Fruit fly (Drosophila melanogaster) whole organism, embryonic: ENCODE measurements around the gene mbm.
A peak's percentile ranks its signal among the peaks of the same experiment; 100 is the strongest.

Experiments
- Adf1 ChIP-seq: fragments of 200-800 bp; sonication (Bioruptor generic); IDR thresholded peaks from 2 replicates; pipeline ENCODE4 v1.3.6; 2022; ENCODE audit warnings: missing biosample characterization, missing genetic modification characterization
- Antp ChIP-seq: fragments of 200-800 bp; sonication (Bioruptor generic); optimal IDR thresholded peaks from 3 replicates; lab custom pipeline; 2016; ENCODE audit warnings: missing biosample characterization, missing genetic modification characterization
- Atf3 ChIP-seq: fragments of 200-800 bp; sonication (Bioruptor generic); optimal IDR thresholded peaks from 3 replicates; lab custom pipeline; 2016; ENCODE audit warnings: missing biosample characterization, missing genetic modification characterization
- CG11398 ChIP-seq: fragments of 200-800 bp; sonication (Bioruptor generic); optimal IDR thresholded peaks from 2 replicates; lab custom pipeline; 2016; ENCODE audit warnings: missing biosample characterization, missing genetic modification characterization
- CG13775 ChIP-seq: fragments of 200-800 bp; sonication (Bioruptor generic); optimal IDR thresholded peaks from 3 replicates; lab custom pipeline; 2017; ENCODE audit warnings: missing biosample characterization, mild to moderate bottlenecking, missing genetic modification characterization
- CG14710 ChIP-seq: fragments of 200-800 bp; sonication (Bioruptor generic); optimal IDR thresholded peaks from 3 replicates; lab custom pipeline; 2019; ENCODE audit warnings: missing biosample characterization, mild to moderate bottlenecking, missing genetic modification characterization, moderate library complexity
- CG15269 ChIP-seq: fragments of 200-800 bp; sonication (Bioruptor generic); optimal IDR thresholded peaks from 2 replicates; lab custom pipeline; 2018; ENCODE audit warnings: missing biosample characterization, mild to moderate bottlenecking, missing genetic modification characterization, moderate library complexity
- CG15514 ChIP-seq: fragments of 200-800 bp; sonication (Bioruptor generic); optimal IDR thresholded peaks from 3 replicates; lab custom pipeline; 2017; ENCODE audit warnings: missing biosample characterization, missing genetic modification characterization, mild to moderate bottlenecking, moderate library complexity, missing genetic modification reagents
- CG16813 ChIP-seq: fragments of 200-800 bp; sonication (Bioruptor generic); IDR thresholded peaks from 3 replicates; pipeline ENCODE4 v1.3.6; 2022; ENCODE audit warnings: missing biosample characterization, missing genetic modification characterization; ENCODE audit not compliant: partially characterized antibody
- CG18262 ChIP-seq: fragments of 200-800 bp; optimal IDR thresholded peaks from 3 replicates; lab custom pipeline; 2019; ENCODE audit warnings: missing biosample characterization, mild to moderate bottlenecking, missing genetic modification characterization, moderate library complexity
- CG18599 ChIP-seq: fragments of 200-800 bp; sonication (Bioruptor generic); optimal IDR thresholded peaks from 3 replicates; lab custom pipeline; 2017; ENCODE audit warnings: missing biosample characterization, missing genetic modification characterization, mild to moderate bottlenecking, moderate library complexity, missing genetic modification reagents
- CG2120 ChIP-seq: fragments of 200-800 bp; sonication (Bioruptor generic); optimal IDR thresholded peaks from 3 replicates; lab custom pipeline; 2016; ENCODE audit warnings: missing biosample characterization, missing genetic modification characterization
- CG2678 ChIP-seq: fragments of 200-800 bp; sonication (Bioruptor generic); optimal IDR thresholded peaks from 3 replicates; lab custom pipeline; 2019; ENCODE audit warnings: missing biosample characterization, mild to moderate bottlenecking, missing genetic modification characterization, moderate library complexity
- CG31365 ChIP-seq: fragments of 200-800 bp; sonication (Bioruptor generic); optimal IDR thresholded peaks from 2 replicates; lab custom pipeline; 2018; ENCODE audit warnings: missing biosample characterization, mild to moderate bottlenecking, missing genetic modification characterization
- CG31441 ChIP-seq: fragments of 200-800 bp; sonication (Bioruptor generic); IDR thresholded peaks from 2 replicates; pipeline ENCODE4 v1.3.6; 2022; ENCODE audit warnings: missing biosample characterization, missing genetic modification characterization
- CG6272 ChIP-seq: fragments of 200-800 bp; sonication (Bioruptor generic); IDR thresholded peaks from 2 replicates; pipeline ENCODE4 v1.3.6; 2022; ENCODE audit warnings: missing biosample characterization, missing genetic modification characterization
- CG6791 ChIP-seq: fragments of 200-800 bp; sonication (Bioruptor generic); IDR thresholded peaks from 3 replicates; pipeline ENCODE4 v1.3.6; 2022; ENCODE audit warnings: missing biosample characterization, missing genetic modification characterization; ENCODE audit not compliant: partially characterized antibody
- CG8388 ChIP-seq: fragments of 200-800 bp; sonication (Bioruptor generic); optimal IDR thresholded peaks from 2 replicates; lab custom pipeline; 2019; ENCODE audit warnings: missing biosample characterization, mild to moderate bottlenecking, missing genetic modification characterization, moderate library complexity
- CG9817 ChIP-seq: fragments of 200-800 bp; sonication (Bioruptor generic); optimal IDR thresholded peaks from 2 replicates; lab custom pipeline; 2018; ENCODE audit warnings: missing biosample characterization, mild to moderate bottlenecking, missing genetic modification characterization, moderate library complexity
- CG9932 ChIP-seq: fragments of 200-800 bp; sonication (Bioruptor generic); IDR thresholded peaks from 2 replicates; pipeline ENCODE4 v1.3.6; 2022; ENCODE audit warnings: missing biosample characterization, missing genetic modification characterization
- CTCF ChIP-seq: fragments of 200-800 bp; sonication (Bioruptor generic); optimal IDR thresholded peaks from 2 replicates; lab custom pipeline; 2017; ENCODE audit warnings: missing biosample characterization, mild to moderate bottlenecking, missing genetic modification characterization, moderate library complexity
- CoRest ChIP-seq: fragments of 200-800 bp; sonication (Bioruptor generic); optimal IDR thresholded peaks from 3 replicates; lab custom pipeline; 2018; ENCODE audit warnings: missing biosample characterization, mild to moderate bottlenecking, missing genetic modification characterization, moderate library complexity
- Dll ChIP-seq: fragments of 200-800 bp; sonication (Bioruptor generic); IDR thresholded peaks from 4 replicates; pipeline ENCODE4 v1.3.6; 2022; ENCODE audit warnings: missing biosample characterization, missing genetic modification characterization; ENCODE audit not compliant: partially characterized antibody
- Dref ChIP-seq: fragments of 200-800 bp; sonication (Bioruptor generic); IDR thresholded peaks from 2 replicates; pipeline ENCODE4 v1.3.6; 2022; ENCODE audit warnings: missing biosample characterization, missing genetic modification characterization
- E2f2 ChIP-seq: fragments of 200-800 bp; sonication (Bioruptor generic); IDR thresholded peaks from 2 replicates; pipeline ENCODE4 v1.3.6; 2022; ENCODE audit warnings: missing biosample characterization, missing genetic modification characterization
- Ets65A ChIP-seq: fragments of 200-800 bp; sonication (Bioruptor generic); peaks from one replicate; lab custom pipeline; 2016; ENCODE audit warnings: missing biosample characterization, missing genetic modification characterization
- Lhr ChIP-seq: fragments of 200-800 bp; sonication (Bioruptor generic); optimal IDR thresholded peaks from 3 replicates; lab custom pipeline; 2017; ENCODE audit warnings: mild to moderate bottlenecking, missing biosample characterization, missing genetic modification reagents, missing genetic modification characterization
- Lpt ChIP-seq: fragments of >200 bp; optimal IDR thresholded peaks from 2 replicates; lab custom pipeline; 2018; ENCODE audit warnings: missing biosample characterization, missing genetic modification characterization
- MESR4 ChIP-seq: fragments of 200-800 bp; sonication (Bioruptor generic); optimal IDR thresholded peaks from 2 replicates; lab custom pipeline; 2018; ENCODE audit warnings: missing biosample characterization, mild to moderate bottlenecking, missing genetic modification characterization, moderate library complexity
- NC2α ChIP-seq: fragments of 200-800 bp; sonication (Bioruptor generic); optimal IDR thresholded peaks from 2 replicates; lab custom pipeline; 2016; ENCODE audit warnings: missing biosample characterization, missing genetic modification characterization
- Nf-YC ChIP-seq: fragments of 200-800 bp; optimal IDR thresholded peaks from 3 replicates; lab custom pipeline; 2019; ENCODE audit warnings: missing biosample characterization, mild to moderate bottlenecking, missing genetic modification characterization, moderate library complexity
- Ptx1 ChIP-seq: fragments of 200-800 bp; sonication (Bioruptor generic); IDR thresholded peaks from 2 replicates; pipeline ENCODE4 v1.3.6; 2022; ENCODE audit warnings: missing biosample characterization, missing genetic modification characterization
- Xbp1 ChIP-seq: fragments of 200-800 bp; sonication (Bioruptor generic); optimal IDR thresholded peaks from 3 replicates; lab custom pipeline; 2016; ENCODE audit warnings: missing biosample characterization, mild to moderate bottlenecking, missing genetic modification characterization
- bbx ChIP-seq: fragments of 200-800 bp; sonication (Bioruptor generic); IDR thresholded peaks from 2 replicates; pipeline ENCODE4 v1.3.6; 2022; ENCODE audit warnings: missing biosample characterization, missing genetic modification characterization; ENCODE audit not compliant: partially characterized antibody
- bigmax ChIP-seq: fragments of 200-800 bp; sonication (Bioruptor generic); optimal IDR thresholded peaks from 2 replicates; lab custom pipeline; 2018; ENCODE audit warnings: missing biosample characterization, mild to moderate bottlenecking, missing genetic modification characterization
- crp ChIP-seq, 2 experiments: fragments of 200-800 bp; sonication (Bioruptor generic); optimal IDR thresholded peaks; 2 replicates in 1 of 2; 3 replicates in 1 of 2; lab custom pipeline; 2017; ENCODE audit warnings: missing biosample characterization in 2 of 2, missing genetic modification characterization in 2 of 2, mild to moderate bottlenecking in 1 of 2, moderate library complexity in 1 of 2
- ftz-f1 ChIP-seq: fragments of 200-800 bp; sonication (Bioruptor generic); optimal IDR thresholded peaks from 2 replicates; lab custom pipeline; 2016; ENCODE audit warnings: missing biosample characterization, missing genetic modification characterization
- gem ChIP-seq: fragments of 200-800 bp; sonication (Bioruptor generic); optimal IDR thresholded peaks from 2 replicates; lab custom pipeline; 2019; ENCODE audit warnings: missing biosample characterization, mild to moderate bottlenecking, missing genetic modification characterization, moderate library complexity
- jumu ChIP-seq: fragments of 200-800 bp; sonication (Bioruptor generic); optimal IDR thresholded peaks from 3 replicates; lab custom pipeline; 2016; ENCODE audit warnings: missing biosample characterization, missing genetic modification characterization
- lilli ChIP-seq: fragments of 200-800 bp; sonication (Bioruptor generic); optimal IDR thresholded peaks from 3 replicates; lab custom pipeline; 2016; ENCODE audit warnings: missing biosample characterization, missing genetic modification characterization
- lola ChIP-seq, 3 experiments: fragments of >200 bp in 2 of 3; fragments of 200-800 bp in 1 of 3; sonication (Bioruptor generic) in 1 of 3; optimal IDR thresholded peaks; 2 replicates each; lab custom pipeline; 2017 to 2019; ENCODE audit warnings: missing biosample characterization in 3 of 3, missing genetic modification characterization in 3 of 3, mild to moderate bottlenecking in 1 of 3, moderate library complexity in 1 of 3
- maf-S ChIP-seq: fragments of 200-800 bp; sonication (Bioruptor generic); optimal IDR thresholded peaks from 2 replicates; lab custom pipeline; 2016; ENCODE audit warnings: missing biosample characterization, missing genetic modification characterization
- row ChIP-seq: fragments of 200-800 bp; sonication (Bioruptor generic); IDR thresholded peaks from 3 replicates; pipeline ENCODE4 v1.3.6; 2022; ENCODE audit warnings: missing biosample characterization, missing genetic modification characterization
- sd ChIP-seq: fragments of 200-800 bp; sonication (Bioruptor generic); optimal IDR thresholded peaks from 3 replicates; lab custom pipeline; 2018; ENCODE audit warnings: missing biosample characterization, mild to moderate bottlenecking, missing genetic modification characterization, moderate library complexity
- stwl ChIP-seq: fragments of 200-800 bp; sonication (Bioruptor generic); optimal IDR thresholded peaks from 3 replicates; lab custom pipeline; 2018; ENCODE audit warnings: missing biosample characterization, mild to moderate bottlenecking, missing genetic modification characterization, moderate library complexity
- unc-4 ChIP-seq: fragments of 200-800 bp; sonication (Bioruptor generic); IDR thresholded peaks from 2 replicates; pipeline ENCODE4 v1.3.6; 2022; ENCODE audit warnings: missing biosample characterization, missing genetic modification characterization; ENCODE audit not compliant: partially characterized antibody
- wdn ChIP-seq: fragments of 200-800 bp; sonication (Bioruptor generic); IDR thresholded peaks from 2 replicates; pipeline ENCODE4 v1.3.6; 2022; ENCODE audit warnings: missing biosample characterization, missing genetic modification characterization
- zen2 ChIP-seq: fragments of 200-800 bp; sonication (Bioruptor generic); IDR thresholded peaks from 3 replicates; pipeline ENCODE4 v1.3.6; 2022; ENCODE audit warnings: missing biosample characterization, missing genetic modification characterization; ENCODE audit not compliant: partially characterized antibody

Gene mbm

DNA sequence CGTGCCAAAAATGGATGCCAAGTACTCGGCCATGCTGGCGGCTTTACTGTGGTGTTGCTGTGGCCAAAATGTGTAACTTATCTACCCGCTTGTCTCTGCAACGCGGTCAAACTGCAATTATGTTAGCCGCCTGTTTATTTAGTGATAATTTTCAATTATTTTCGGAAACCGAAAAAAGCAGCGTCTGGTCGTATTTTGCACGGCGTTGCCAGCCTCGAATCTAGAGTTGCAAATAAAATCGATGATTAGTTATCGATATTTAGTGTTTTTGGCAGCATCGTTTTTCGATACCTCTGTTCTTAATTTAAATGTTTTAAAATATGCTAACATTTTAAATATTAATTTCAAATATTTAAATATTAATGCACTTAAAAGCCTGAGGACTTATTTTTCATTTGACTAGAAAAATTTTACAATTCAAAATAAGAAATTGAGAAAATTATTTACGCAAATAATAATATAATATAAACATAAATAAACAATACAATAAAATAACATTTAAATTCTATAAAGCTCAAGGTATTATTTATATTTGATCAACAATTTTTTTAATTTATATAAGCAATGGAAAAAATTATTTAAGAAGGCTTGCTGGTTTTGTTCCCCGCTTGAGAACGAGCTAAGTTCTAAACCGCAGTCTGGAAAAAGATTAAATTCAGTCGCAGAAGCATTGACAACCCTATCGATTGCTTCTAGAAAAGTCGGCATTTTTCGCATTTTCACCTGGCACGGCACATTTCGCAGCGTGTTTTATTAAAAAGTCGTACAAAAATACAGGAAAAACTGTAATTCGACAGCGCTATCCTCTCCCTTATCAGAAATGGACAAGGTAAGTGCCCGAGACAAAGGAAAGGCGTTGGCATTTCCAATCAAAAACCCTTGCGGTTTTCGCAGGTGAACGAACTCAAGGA, 21.2 kb upstream of the mbm start, which contains the start of the genes U2af38 and Stip1 (continued):
- TF ChIP-seq CG6272 (GFP tag; lab: Robert Waterston, UW) = 0 out of 2 replicates have a peak, but pooled peaks have one; percentile 4
- peak; percentile 36; the same call in 1 of the 3 replicates for TF ChIP-seq CG6791
- TF ChIP-seq CTCF = peak; percentile 54
- peak; percentile 42 for TF ChIP-seq stwl (tag; lab: Kevin White, UChicago)
- peak; percentile 87 for TF ChIP-seq CG14710 (tag; lab: Kevin White, UChicago)
- TF ChIP-seq CG15269 = peak; percentile 34
- TF ChIP-seq Lhr (GFP tag; lab: Kevin White, UChicago) = peak; percentile 35
- TF ChIP-seq Atf3 = no peak
- TF ChIP-seq CG31441 (GFP tag; lab: Robert Waterston, UW) = peak; percentile 43; the same call in 1 of the 2 replicates
- TF ChIP-seq NC2α (GFP tag; lab: Kevin White, UChicago) = no peak
- peak; percentile 40 for TF ChIP-seq E2f2 (GFP tag; lab: Robert Waterston, UW)
- peak; percentile 79 for TF ChIP-seq Dref (GFP tag; lab: Robert Waterston, UW)
- TF ChIP-seq Nf-YC = peak; percentile 63
- peak; percentile 55 for TF ChIP-seq bigmax (GFP tag; lab: Kevin White, UChicago)
- TF ChIP-seq CG11398 (GFP tag; lab: Kevin White, UChicago) = no peak
- TF ChIP-seq unc-4 (GFP tag; lab: Robert Waterston, UW) = peak; percentile 76
- TF ChIP-seq wdn (GFP tag; lab: Robert Waterston, UW) = no peak
- peak; percentile 2 for TF ChIP-seq CG18599 (GFP tag; lab: Kevin White, UChicago)
- TF ChIP-seq Antp (GFP tag; lab: Kevin White, UChicago) = peak; percentile 26
- TF ChIP-seq MESR4 (GFP tag; lab: Kevin White, UChicago) = peak; percentile 80
- no peak for TF ChIP-seq Ets65A (GFP tag; lab: Kevin White, UChicago)
- peak; percentile 66 for TF ChIP-seq bbx
- no peak; the same call in 2 of the 3 replicates for TF ChIP-seq zen2 (GFP tag; lab: Robert Waterston, UW)
- TF ChIP-seq CG13775 (GFP tag; lab: Kevin White, UChicago) = no peak
- TF ChIP-seq CG8388 (GFP tag; lab: Kevin White, UChicago) = no peak
- peak; percentile 58 for TF ChIP-seq Xbp1 (GFP tag; lab: Kevin White, UChicago)
- TF ChIP-seq CG2120 = peak; percentile 54
- peak; percentile 59 for TF ChIP-seq sd
- TF ChIP-seq Ptx1 (GFP tag; lab: Robert Waterston, UW) = 0 out of 2 replicates have a peak, but pooled peaks have one; percentile 8
- TF ChIP-seq jumu (GFP tag; lab: Kevin White, UChicago) = no peak
- peak; percentile 10 for TF ChIP-seq CG9817 (tag; lab: Kevin White, UChicago)
- peak; percentile 29 for TF ChIP-seq CoRest (tag; lab: Kevin White, UChicago)
- peak; percentile 41 for TF ChIP-seq CG2678 (tag; lab: Kevin White, UChicago)
- TF ChIP-seq CG16813 (GFP tag; lab: Robert Waterston, UW) = peak; percentile 70
- peak; percentile 82 for TF ChIP-seq Dll (GFP tag; lab: Robert Waterston, UW)
- TF ChIP-seq gem (tag; lab: Kevin White, UChicago) = peak; percentile 50
- no peak for TF ChIP-seq crp (GFP tag; optimal IDR thresholded peaks at IDR 0.05; lab: Kevin White, UChicago)
- no peak for TF ChIP-seq Adf1 (GFP tag; lab: Robert Waterston, UW)
- TF ChIP-seq maf-S (GFP tag; lab: Kevin White, UChicago) = peak; percentile 2
- TF ChIP-seq ftz-f1 (GFP tag; lab: Kevin White, UChicago) = no peak
- peak; percentile 14 for TF ChIP-seq lilli
- no peak for TF ChIP-seq CG31365 (tag; lab: Kevin White, UChicago)
- TF ChIP-seq Lpt (GFP tag; lab: Kevin White, UChicago) = no peak
- TF ChIP-seq CG18262 = peak; percentile 47
- TF ChIP-seq lola (GFP tag; optimal IDR thresholded peaks at IDR 0.05; lab: Kevin White, UChicago) = peak in 1 of 3 experiments; percentile 12
- TF ChIP-seq CG15514 (GFP tag; lab: Kevin White, UChicago) = peak; percentile 75
- TF ChIP-seq CG9932 (GFP tag; lab: Robert Waterston, UW) = peak; percentile 60
- peak; percentile 58 for TF ChIP-seq row (GFP tag; lab: Robert Waterston, UW)
